Worm (Caenorhabditis elegans): ENCODE results near the gene W02B8.1.

Gene W02B8.1

DNA sequence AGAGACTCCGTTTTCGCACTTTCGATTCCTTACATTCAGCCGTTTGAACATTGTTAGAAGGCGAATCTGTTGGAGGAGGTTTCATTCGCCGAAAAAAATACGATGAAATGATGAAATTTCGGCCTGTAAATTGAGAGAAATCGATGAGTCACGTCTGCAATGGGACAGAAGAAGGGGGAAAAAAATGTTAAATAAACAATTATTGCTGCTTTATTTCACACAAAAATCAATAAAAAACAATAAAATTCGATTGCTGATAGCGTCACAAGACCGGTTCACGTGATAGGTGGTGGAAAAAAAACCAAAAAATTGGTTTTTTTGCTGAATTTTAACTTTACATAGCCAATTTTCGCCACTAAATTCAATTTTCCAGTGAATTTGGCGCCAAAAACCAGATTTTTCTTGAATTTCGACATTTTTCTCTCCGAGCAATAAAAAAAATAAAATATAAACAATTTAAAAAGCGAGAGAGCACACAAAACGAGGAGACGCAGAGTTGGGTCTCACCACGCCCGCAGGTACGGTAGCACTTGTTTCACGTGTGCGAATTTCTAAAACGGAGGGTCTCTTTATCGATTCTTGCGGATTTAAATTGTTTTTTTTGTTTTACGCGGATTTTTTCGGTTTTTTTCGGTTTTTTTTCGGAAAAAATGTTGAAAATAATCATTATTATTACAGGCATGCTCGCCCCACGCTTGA lies 29.6 kb downstream of the W02B8.1 start, which contains the start of the genes cup-14 and ndub-8 (continued):
- TF ChIP-seq pax-3 (tag; optimal IDR thresholded peaks at IDR 0.05): peak; percentile 75
- no peak for TF ChIP-seq nhr-84 (tag; optimal IDR thresholded peaks at IDR 0.05)
- no peak for TF ChIP-seq lir-3 (tag; optimal IDR thresholded peaks at IDR 0.05; ENCODE audit: poor library complexity)
- TF ChIP-seq ama-1 (optimal IDR thresholded peaks at IDR 0.05): peak; percentile 71
- peak; percentile 36 for TF ChIP-seq zag-1 (tag; optimal IDR thresholded peaks at IDR 0.05)
- TF ChIP-seq jun-1 (tag; optimal IDR thresholded peaks at IDR 0.05): peak; percentile 84
- TF ChIP-seq lin-15B (tag; optimal IDR thresholded peaks at IDR 0.05): peak; percentile 58
- TF ChIP-seq nhr-28 (tag; optimal IDR thresholded peaks at IDR 0.05): no peak
- TF ChIP-seq unc-130 (tag; optimal IDR thresholded peaks at IDR 0.05): peak; percentile 95
- peak; percentile 88 for TF ChIP-seq fkh-8 (tag; optimal IDR thresholded peaks at IDR 0.05)
- no peak for TF ChIP-seq unc-98 (GFP tag; IDR thresholded peaks at IDR 0.05)
- peak; percentile 93 for TF ChIP-seq nhr-90 (tag; optimal IDR thresholded peaks at IDR 0.05; ENCODE audit: poor library complexity)
- peak; percentile 86 for TF ChIP-seq fos-1 (tag; optimal IDR thresholded peaks at IDR 0.05)
- TF ChIP-seq hpl-2 (GFP tag; optimal IDR thresholded peaks at IDR 0.05): peak; percentile 76
- TF ChIP-seq ces-1 (GFP tag; optimal IDR thresholded peaks at IDR 0.05): no peak
- peak; percentile 91 for TF ChIP-seq isw-1 (GFP tag; IDR thresholded peaks at IDR 0.05)
- TF ChIP-seq lsy-2 (tag; optimal IDR thresholded peaks at IDR 0.05): peak; percentile 100
- TF ChIP-seq fkh-4 (tag; optimal IDR thresholded peaks at IDR 0.05; ENCODE audit: borderline replicate concordance): peak; percentile 41
- TF ChIP-seq C04F5.9 (tag; optimal IDR thresholded peaks at IDR 0.05): peak; percentile 63
- no peak for TF ChIP-seq pqm-1 (tag; optimal IDR thresholded peaks at IDR 0.05)
- TF ChIP-seq skn-1 (tag; optimal IDR thresholded peaks at IDR 0.05): peak; percentile 78
- TF ChIP-seq unc-86 (tag; optimal IDR thresholded peaks at IDR 0.05): peak; percentile 90
- TF ChIP-seq egl-13 (tag; optimal IDR thresholded peaks at IDR 0.05): peak; percentile 80
- peak; percentile 91 for TF ChIP-seq nhr-77 (tag; optimal IDR thresholded peaks at IDR 0.05)
- TF ChIP-seq sup-37 (GFP tag; optimal IDR thresholded peaks at IDR 0.05): peak; percentile 66
- peak; percentile 80 for TF ChIP-seq nhr-11 (tag; optimal IDR thresholded peaks at IDR 0.05)
- no peak for TF ChIP-seq nhr-76 (tag; optimal IDR thresholded peaks at IDR 0.05)
- TF ChIP-seq nhr-12 (tag; optimal IDR thresholded peaks at IDR 0.05): no peak
- peak; percentile 75 for TF ChIP-seq sox-4 (tag; optimal IDR thresholded peaks at IDR 0.05)
- TF ChIP-seq unc-30 (tag; optimal IDR thresholded peaks at IDR 0.05): no peak
- TF ChIP-seq ceh-8 (GFP tag; optimal IDR thresholded peaks at IDR 0.05): peak; percentile 72
- TF ChIP-seq ceh-90 (tag; optimal IDR thresholded peaks at IDR 0.05): peak; percentile 56
- TF ChIP-seq zip-4 (GFP tag; optimal IDR thresholded peaks at IDR 0.05): no peak
- peak; percentile 91 for TF ChIP-seq irx-1 (tag; optimal IDR thresholded peaks at IDR 0.05)
- peak; percentile 90 for TF ChIP-seq xbp-1 (tag; optimal IDR thresholded peaks at IDR 0.05)

DNA sequence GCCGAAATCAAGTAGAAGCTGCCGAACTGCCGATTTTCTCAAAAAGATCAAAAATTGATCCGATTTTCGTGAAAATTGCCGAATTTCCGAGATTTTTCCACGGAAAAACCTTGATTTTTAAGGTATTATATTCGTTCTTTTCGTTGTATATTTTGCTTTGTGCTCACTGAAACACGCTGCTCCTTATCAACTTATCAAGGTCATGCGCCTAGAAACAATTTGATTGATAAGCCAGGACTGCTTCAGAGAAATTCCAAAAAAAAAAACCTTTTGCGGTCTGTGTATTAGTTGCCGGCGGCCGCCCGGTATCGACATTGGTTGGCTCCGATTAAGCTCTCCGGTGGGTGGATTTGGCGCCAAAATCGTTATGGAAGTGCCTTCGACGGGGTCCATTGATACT lies 39.5 kb downstream of the W02B8.1 start:
- TF ChIP-seq nhr-77 (tag; optimal IDR thresholded peaks at IDR 0.05): no peak
- no peak for TF ChIP-seq nhr-90 (tag; optimal IDR thresholded peaks at IDR 0.05; ENCODE audit: poor library complexity)
- no peak for TF ChIP-seq unc-98 (GFP tag; IDR thresholded peaks at IDR 0.05)
- TF ChIP-seq C04F5.9 (tag; optimal IDR thresholded peaks at IDR 0.05): no peak
- peak; percentile 28 for TF ChIP-seq elt-2 (tag; optimal IDR thresholded peaks at IDR 0.05)

DNA sequence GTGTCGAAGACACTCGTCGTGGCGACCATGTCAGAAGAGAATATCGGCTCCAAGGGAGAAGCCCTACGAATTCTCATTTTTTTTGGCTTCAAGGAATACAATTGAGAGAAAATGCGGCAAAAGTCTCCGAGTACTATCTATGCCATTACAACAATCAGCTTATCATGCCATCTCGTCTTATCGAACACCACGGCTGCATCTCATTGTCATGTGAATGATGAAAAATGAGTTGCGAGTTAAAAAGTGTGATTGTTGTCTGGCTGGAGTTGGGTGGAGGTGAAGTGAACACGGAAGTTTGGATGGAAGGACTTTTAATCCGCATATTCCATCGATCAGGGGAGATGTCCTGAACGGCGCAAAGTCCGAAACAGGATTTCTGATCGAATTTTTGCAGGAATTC lies 41.0 kb downstream of the W02B8.1 start:
- TF ChIP-seq pqm-1 (tag; optimal IDR thresholded peaks at IDR 0.05): no peak
- TF ChIP-seq ces-1 (GFP tag; optimal IDR thresholded peaks at IDR 0.05): no peak
- peak; percentile 50 for TF ChIP-seq nhr-85 (tag)
- no peak for TF ChIP-seq efl-1 (optimal IDR thresholded peaks at IDR 0.05)
- TF ChIP-seq efl-1 (GFP tag; optimal IDR thresholded peaks at IDR 0.05 in 1 of 2): peak in 1 of 2 experiments; percentile 86
- TF ChIP-seq mdl-1 (tag; optimal IDR thresholded peaks at IDR 0.05): peak in 1 of 2 experiments; percentile 14
- TF ChIP-seq tlp-1 (tag; optimal IDR thresholded peaks at IDR 0.05): no peak
- TF ChIP-seq rnt-1 (tag; optimal IDR thresholded peaks at IDR 0.05): no peak
- no peak for TF ChIP-seq nhr-11 (tag; optimal IDR thresholded peaks at IDR 0.05)
- peak; percentile 51 for TF ChIP-seq elt-2 (tag; optimal IDR thresholded peaks at IDR 0.05)
- no peak for TF ChIP-seq C04F5.9 (tag; optimal IDR thresholded peaks at IDR 0.05)
- peak in 1 of 2 experiments; percentile 38 for TF ChIP-seq lin-35 (GFP tag; optimal IDR thresholded peaks at IDR 0.05)

Data from whole organism, L1 larva.